Worm (Caenorhabditis elegans) whole organism, young adult: ENCODE measurements around the gene dct-8.

Source experiments
- B0019.2 ChIP-seq: fragments of 200-800 bp; sonication (Bioruptor generic); conservative IDR thresholded peaks from 2 replicates; pipeline ENCODE4 v1.3.6; 2022; ENCODE audit warnings: missing genetic modification reagents, missing genetic modification characterization, missing compliant biosample characterization
- D2030.7 ChIP-seq: fragments of 200-800 bp; sonication (Bioruptor generic); IDR thresholded peaks from 2 replicates; pipeline ENCODE4 v1.3.6; 2022; ENCODE audit warnings: missing genetic modification reagents, missing genetic modification characterization, missing compliant biosample characterization
- F10E7.11 ChIP-seq: sonication (generic microtip); optimal IDR thresholded peaks from 2 replicates; lab custom pipeline; 2017; ENCODE audit warnings: mild to moderate bottlenecking, missing genetic modification characterization, moderate library complexity, missing compliant biosample characterization
- F33H1.4 ChIP-seq: fragments of 200-800 bp; sonication (Bioruptor generic); IDR thresholded peaks from 2 replicates; pipeline ENCODE4 v1.3.6; 2022; ENCODE audit warnings: missing genetic modification reagents, missing genetic modification characterization, missing compliant biosample characterization
- F49E8.2 ChIP-seq: sonication (generic microtip); optimal IDR thresholded peaks from 3 replicates; lab custom pipeline; 2017; ENCODE audit warnings: missing genetic modification characterization, mild to moderate bottlenecking, missing compliant biosample characterization, antibody characterized with exemption, moderate library complexity; ENCODE audit not compliant: insufficient read depth
- K11D2.4 ChIP-seq: fragments of 200-800 bp; sonication (Bioruptor generic); IDR thresholded peaks from 2 replicates; pipeline ENCODE4 v1.3.6; 2022; ENCODE audit warnings: missing genetic modification reagents, missing genetic modification characterization, missing compliant biosample characterization
- K12H6.12 ChIP-seq: fragments of 200-800 bp; sonication (Bioruptor generic); optimal IDR thresholded peaks from 2 replicates; lab custom pipeline; 2018; ENCODE audit warnings: mild to moderate bottlenecking, missing genetic modification characterization, missing compliant biosample characterization
- T07F8.4 ChIP-seq: sonication (generic microtip); optimal IDR thresholded peaks from 2 replicates; lab custom pipeline; 2016; ENCODE audit warnings: mild to moderate bottlenecking, missing genetic modification characterization, moderate library complexity, missing compliant biosample characterization
- Y53F4B.3 ChIP-seq: fragments of 200-800 bp; sonication (Bioruptor generic); IDR thresholded peaks from 2 replicates; pipeline ENCODE4 v1.3.6; 2022; ENCODE audit warnings: missing genetic modification reagents, missing genetic modification characterization, missing compliant biosample characterization
- Y53G8AR.9 ChIP-seq: fragments of 200-800 bp; sonication (Bioruptor generic); conservative IDR thresholded peaks from 2 replicates; pipeline ENCODE4 v1.3.6; 2022; ENCODE audit warnings: missing genetic modification reagents, missing genetic modification characterization, missing compliant biosample characterization
- ama-1 ChIP-seq, 3 experiments: fragments of 150-350 bp in 1 of 3; sonication (generic microtip) in 2 of 3; optimal IDR thresholded peaks; 2 replicates each; lab custom pipeline; 2014 to 2018; ENCODE audit warnings: missing biosample characterization in 2 of 3, missing genetic modification characterization in 2 of 3, missing genetic modification reagents in 2 of 3
- attf-5 ChIP-seq: fragments of 200-800 bp; sonication (Bioruptor generic); optimal IDR thresholded peaks from 2 replicates; lab custom pipeline; 2018; ENCODE audit warnings: mild to moderate bottlenecking, missing genetic modification characterization, missing compliant biosample characterization
- cebp-1 ChIP-seq, 2 experiments: fragments of 200-800 bp in 1 of 2; sonication (Bioruptor generic) in 1 of 2; sonication (generic microtip) in 1 of 2; IDR thresholded peaks in 1 of 2; optimal IDR thresholded peaks in 1 of 2; 2 replicates each; pipeline versions ENCODE4 v1.3.6 to Lab custom; 2017 to 2022; ENCODE audit warnings: missing compliant biosample characterization in 2 of 2, missing genetic modification characterization in 2 of 2, mild to moderate bottlenecking in 1 of 2, missing genetic modification reagents in 1 of 2, moderate library complexity in 1 of 2
- cebp-2 ChIP-seq: fragments of 200-800 bp; sonication (Bioruptor generic); IDR thresholded peaks from 2 replicates; pipeline ENCODE4 v1.3.6; 2022; ENCODE audit warnings: missing genetic modification characterization, missing compliant biosample characterization
- die-1 ChIP-seq: sonication (generic microtip); optimal IDR thresholded peaks from 2 replicates; lab custom pipeline; 2016; ENCODE audit warnings: missing genotype, mild to moderate bottlenecking, missing genetic modification characterization, missing compliant biosample characterization
- dox-1 ChIP-seq: fragments of 200-800 bp; sonication (Bioruptor generic); IDR thresholded peaks from 2 replicates; pipeline ENCODE4 v1.3.6; 2022; ENCODE audit warnings: missing genetic modification reagents, missing genetic modification characterization, missing compliant biosample characterization
- dpl-1 ChIP-seq: fragments of 150-350 bp; optimal IDR thresholded peaks from 2 replicates; lab custom pipeline; 2014; ENCODE audit warnings: missing biosample characterization, missing genetic modification reagents, missing genetic modification characterization
- egrh-3 ChIP-seq: fragments of 200-800 bp; sonication (Bioruptor generic); IDR thresholded peaks from 2 replicates; pipeline ENCODE4 v1.3.6; 2022; ENCODE audit warnings: missing genetic modification reagents, missing genetic modification characterization, missing compliant biosample characterization
- ekl-4 ChIP-seq: fragments of 200-800 bp; sonication (Bioruptor generic); IDR thresholded peaks from 2 replicates; pipeline ENCODE4 v1.3.6; 2022; ENCODE audit warnings: missing genetic modification reagents, missing genetic modification characterization, missing compliant biosample characterization
- gei-17 ChIP-seq: fragments of 200-800 bp; sonication (Bioruptor generic); optimal IDR thresholded peaks from 2 replicates; lab custom pipeline; 2018; ENCODE audit warnings: mild to moderate bottlenecking, missing genetic modification characterization, missing compliant biosample characterization
- hlh-26 ChIP-seq: fragments of 200-800 bp; sonication (Bioruptor generic); conservative IDR thresholded peaks from 2 replicates; pipeline ENCODE4 v1.3.6; 2022; ENCODE audit warnings: missing genetic modification reagents, missing genetic modification characterization, missing compliant biosample characterization
- hmg-1.2 ChIP-seq: fragments of 200-800 bp; sonication (Bioruptor generic); IDR thresholded peaks from 2 replicates; pipeline ENCODE4 v1.3.6; 2022; ENCODE audit warnings: missing genetic modification reagents, missing genetic modification characterization, missing compliant biosample characterization
- hrde-1 ChIP-seq: sonication (generic microtip); optimal IDR thresholded peaks from 2 replicates; lab custom pipeline; 2016; ENCODE audit warnings: missing genetic modification characterization, mild to moderate bottlenecking, missing compliant biosample characterization, moderate library complexity, missing genotype, missing genetic modification reagents, borderline replicate concordance
- let-607 ChIP-seq, 2 experiments: fragments of 200-800 bp in 1 of 2; sonication (Bioruptor generic) in 1 of 2; sonication (generic microtip) in 1 of 2; optimal IDR thresholded peaks; 2 replicates each; lab custom pipeline; 2016 to 2018; ENCODE audit warnings: mild to moderate bottlenecking in 2 of 2, missing compliant biosample characterization in 2 of 2, missing genetic modification characterization in 2 of 2, moderate library complexity in 2 of 2, missing genotype in 1 of 2
- lin-35 ChIP-seq, 3 experiments: fragments of 150-350 bp in 2 of 3; sonication (generic microtip) in 1 of 3; optimal IDR thresholded peaks; 2 replicates each; lab custom pipeline; 2014 to 2018; ENCODE audit warnings: missing biosample characterization in 3 of 3, missing genetic modification characterization in 3 of 3, missing genetic modification reagents in 3 of 3
- lsl-1 ChIP-seq: fragments of 200-800 bp; sonication (Bioruptor generic); optimal IDR thresholded peaks from 2 replicates; lab custom pipeline; 2018; ENCODE audit warnings: mild to moderate bottlenecking, missing genetic modification characterization, moderate library complexity, missing compliant biosample characterization
- madf-10 ChIP-seq: sonication (generic microtip); optimal IDR thresholded peaks from 2 replicates; lab custom pipeline; 2016; ENCODE audit warnings: mild to moderate bottlenecking, missing genetic modification characterization, missing compliant biosample characterization
- mcd-1 ChIP-seq: fragments of 200-800 bp; sonication (Bioruptor generic); IDR thresholded peaks from 2 replicates; pipeline ENCODE4 v1.3.6; 2022; ENCODE audit warnings: missing genetic modification reagents, missing genetic modification characterization, missing compliant biosample characterization
- mxl-1 ChIP-seq: sonication (generic microtip); optimal IDR thresholded peaks from 2 replicates; lab custom pipeline; 2016; ENCODE audit warnings: missing genetic modification characterization, missing compliant biosample characterization
- nfyb-1 ChIP-seq: fragments of 200-800 bp; sonication (Bioruptor generic); IDR thresholded peaks from 2 replicates; pipeline ENCODE4 v1.3.6; 2022; ENCODE audit warnings: missing genetic modification reagents, missing genetic modification characterization, missing compliant biosample characterization
- nhr-120 ChIP-seq: fragments of 200-800 bp; sonication (Bioruptor generic); IDR thresholded peaks from 2 replicates; pipeline ENCODE4 v1.3.6; 2022; ENCODE audit warnings: missing genetic modification characterization, missing compliant biosample characterization
- nhr-80 ChIP-seq: sonication (generic microtip); optimal IDR thresholded peaks from 2 replicates; lab custom pipeline; 2016; ENCODE audit warnings: missing genetic modification characterization, missing compliant biosample characterization
- rcor-1 ChIP-seq: fragments of 200-800 bp; sonication (Bioruptor generic); IDR thresholded peaks from 2 replicates; pipeline ENCODE4 v1.3.6; 2022; ENCODE audit warnings: missing genetic modification reagents, missing genetic modification characterization, missing compliant biosample characterization
- rec-8 ChIP-seq, 2 experiments: sonication (generic microtip); optimal IDR thresholded peaks; 2 replicates each; lab custom pipeline; 2016; ENCODE audit warnings: mild to moderate bottlenecking in 2 of 2, missing genetic modification characterization in 2 of 2, missing genetic modification reagents in 2 of 2, missing genotype in 2 of 2, missing biosample characterization in 1 of 2, missing compliant biosample characterization in 1 of 2, moderate library complexity in 1 of 2
- somi-1 ChIP-seq: fragments of 200-800 bp; sonication (Bioruptor generic); optimal IDR thresholded peaks from 2 replicates; lab custom pipeline; 2018; ENCODE audit warnings: mild to moderate bottlenecking, missing genetic modification characterization, missing compliant biosample characterization
- tbp1 ChIP-seq: fragments of 200-800 bp; sonication (Bioruptor generic); optimal IDR thresholded peaks from 2 replicates; lab custom pipeline; 2018; ENCODE audit warnings: mild to moderate bottlenecking, missing genetic modification characterization, missing compliant biosample characterization
- zfh-2 ChIP-seq: fragments of 200-800 bp; sonication (Bioruptor generic); conservative IDR thresholded peaks from 2 replicates; pipeline ENCODE4 v1.3.6; 2022; ENCODE audit warnings: missing genetic modification reagents, missing genetic modification characterization, missing compliant biosample characterization
- zim-3 ChIP-seq: sonication (generic microtip); optimal IDR thresholded peaks from 2 replicates; lab custom pipeline; 2017; ENCODE audit warnings: mild to moderate bottlenecking, missing genetic modification characterization, moderate library complexity, missing compliant biosample characterization
- ztf-18 ChIP-seq: sonication (generic microtip); optimal IDR thresholded peaks from 2 replicates; lab custom pipeline; 2016; ENCODE audit warnings: missing genotype, mild to moderate bottlenecking, missing genetic modification characterization, missing compliant biosample characterization
- ztf-22 ChIP-seq: fragments of 200-800 bp; sonication (Bioruptor generic); optimal IDR thresholded peaks from 2 replicates; lab custom pipeline; 2018; ENCODE audit warnings: mild to moderate bottlenecking, missing genetic modification characterization, moderate library complexity, missing compliant biosample characterization

dct-8 gene

ce11 chrIV:3874417-3874816 lies 20.5 kb upstream of the dct-8 start (continued):
- TF ChIP-seq F10E7.11 (tag; lab: Kevin White, UChicago), result no peak

ce11 chrIV:3875260-3875659 lies 19.6 kb upstream of the dct-8 start:
- TF ChIP-seq mcd-1 (GFP tag; lab: Robert Waterston, UW) (no peak), madf-10 (tag; lab: Kevin White, UChicago) (no peak), rcor-1 (no peak), die-1 (no peak), attf-5 (GFP tag; lab: Kevin White, UChicago) (peak; percentile 5), rec-8 (tag; optimal IDR thresholded peaks at IDR 0.05; lab: Kevin White, UChicago) (no peak), hrde-1 (tag; lab: Kevin White, UChicago) (no peak), zim-3 (tag; lab: Kevin White, UChicago) (no peak), cebp-1 (GFP tag; IDR thresholded peaks at IDR 0.05; lab: Robert Waterston, UW) (peak; percentile 84), cebp-1 (tag; optimal IDR thresholded peaks at IDR 0.05; lab: Kevin White, UChicago) (peak; percentile 92), F49E8.2 (tag; lab: Kevin White, UChicago) (no peak), lsl-1 (no peak), dpl-1 (GFP tag; lab: Kevin White, UChicago) (no peak), dox-1 (GFP tag; lab: Robert Waterston, UW) (peak; percentile 49), let-607 (tag; optimal IDR thresholded peaks at IDR 0.05; lab: Kevin White, UChicago) (no peak), Y53G8AR.9 (0 out of 2 replicates have a peak, but pooled peaks have one; percentile 19), gei-17 (no peak), zfh-2 (GFP tag; lab: Robert Waterston, UW) (peak; percentile 89), egrh-3 (GFP tag; lab: Robert Waterston, UW) (peak; percentile 24; the same call in 1 of the 2 replicates), hmg-1.2 (peak; percentile 39; the same call in 1 of the 2 replicates), nfyb-1 (GFP tag; lab: Robert Waterston, UW) (peak; percentile 34; the same call in 1 of the 2 replicates), ama-1 (optimal IDR thresholded peaks at IDR 0.05; lab: Kevin White, UChicago) (no peak), ama-1 (GFP tag; optimal IDR thresholded peaks at IDR 0.05; lab: Kevin White, UChicago) (no peak), tbp1 (GFP tag; lab: Kevin White, UChicago) (no peak), K12H6.12 (tag; lab: Kevin White, UChicago) (no peak), somi-1 (GFP tag; lab: Kevin White, UChicago) (no peak), nhr-120 (GFP tag; lab: Robert Waterston, UW) (no peak), lin-35 (GFP tag; optimal IDR thresholded peaks at IDR 0.05; lab: Kevin White, UChicago) (peak in 1 of 3 experiments; percentile 37), D2030.7 (GFP tag; lab: Robert Waterston, UW) (no peak), hlh-26 (GFP tag; lab: Robert Waterston, UW) (no peak), nhr-80 (peak; percentile 39), ztf-22 (GFP tag; lab: Kevin White, UChicago) (no peak), T07F8.4 (no peak), cebp-2 (no peak), mxl-1 (no peak), K11D2.4 (GFP tag; lab: Robert Waterston, UW) (no peak), B0019.2 (GFP tag; lab: Robert Waterston, UW) (no peak), ztf-18 (tag; lab: Kevin White, UChicago) (no peak), F33H1.4 (no peak), ekl-4 (GFP tag; lab: Robert Waterston, UW) (no peak), Y53F4B.3 (GFP tag; lab: Robert Waterston, UW) (no peak)
